Fruit fly (Drosophila melanogaster) whole organism, embryonic: Measurements from ENCODE around the gene CG15263.

ENCODE experiments used
- Aef1 ChIP-seq: fragments of 200-800 bp; sonication (Bioruptor generic); IDR thresholded peaks from 3 replicates; pipeline ENCODE4 v1.3.6; 2022; ENCODE audit warnings: missing biosample characterization, missing genetic modification characterization
- Atf-2 ChIP-seq: fragments of 200-800 bp; sonication (Bioruptor generic); optimal IDR thresholded peaks from 2 replicates; lab custom pipeline; 2016; ENCODE audit warnings: missing biosample characterization, missing genetic modification characterization
- BtbVII ChIP-seq: fragments of 200-800 bp; sonication (Bioruptor generic); optimal IDR thresholded peaks from 3 replicates; lab custom pipeline; 2017; ENCODE audit warnings: missing biosample characterization, mild to moderate bottlenecking, missing genetic modification characterization
- CG10267 ChIP-seq: fragments of 200-800 bp; sonication (Bioruptor generic); optimal IDR thresholded peaks from 2 replicates; lab custom pipeline; 2018; ENCODE audit warnings: missing biosample characterization, mild to moderate bottlenecking, missing genetic modification characterization, moderate library complexity
- CG10462 ChIP-seq: fragments of 200-800 bp; sonication (Bioruptor generic); optimal IDR thresholded peaks from 2 replicates; lab custom pipeline; 2016; ENCODE audit warnings: missing biosample characterization, missing genetic modification characterization
- CG12071 ChIP-seq: fragments of 200-800 bp; sonication (Bioruptor generic); optimal IDR thresholded peaks from 3 replicates; lab custom pipeline; 2018; ENCODE audit warnings: missing biosample characterization, mild to moderate bottlenecking, missing genetic modification characterization
- CG13123 ChIP-seq: fragments of 200-800 bp; sonication (Bioruptor generic); optimal IDR thresholded peaks from 2 replicates; lab custom pipeline; 2016; ENCODE audit warnings: missing biosample characterization, missing genetic modification characterization
- CG14014 ChIP-seq: fragments of 200-800 bp; sonication (Bioruptor generic); IDR thresholded peaks from 2 replicates; pipeline ENCODE4 v1.3.6; 2022; ENCODE audit warnings: missing biosample characterization, missing genetic modification characterization
- CG14965 ChIP-seq: fragments of 200-800 bp; sonication (Bioruptor generic); optimal IDR thresholded peaks from 2 replicates; lab custom pipeline; 2016; ENCODE audit warnings: missing biosample characterization, missing genetic modification characterization, borderline replicate concordance
- CG18476 ChIP-seq: fragments of 200-800 bp; sonication (Bioruptor generic); optimal IDR thresholded peaks from 2 replicates; lab custom pipeline; 2016; ENCODE audit warnings: missing biosample characterization, mild to moderate bottlenecking, missing genetic modification characterization
- CG2116 ChIP-seq: fragments of 200-800 bp; sonication (Bioruptor generic); optimal IDR thresholded peaks from 3 replicates; lab custom pipeline; 2018; ENCODE audit warnings: missing biosample characterization, mild to moderate bottlenecking, missing genetic modification characterization
- CG2712 ChIP-seq: fragments of 200-800 bp; optimal IDR thresholded peaks from 3 replicates; lab custom pipeline; 2019; ENCODE audit warnings: missing biosample characterization, mild to moderate bottlenecking, missing genetic modification characterization, moderate library complexity
- CG30403 ChIP-seq: fragments of 200-800 bp; sonication (Bioruptor generic); optimal IDR thresholded peaks from 3 replicates; lab custom pipeline; 2016; ENCODE audit warnings: missing biosample characterization, missing genetic modification characterization
- CG30431 ChIP-seq: fragments of 200-800 bp; sonication (Bioruptor generic); optimal IDR thresholded peaks from 2 replicates; lab custom pipeline; 2017; ENCODE audit warnings: missing biosample characterization, missing genetic modification characterization
- CG3838 ChIP-seq: fragments of 200-800 bp; sonication (Bioruptor generic); optimal IDR thresholded peaks from 3 replicates; lab custom pipeline; 2016; ENCODE audit warnings: missing biosample characterization, missing genetic modification characterization
- CG43689 ChIP-seq: fragments of 200-800 bp; sonication (Bioruptor generic); IDR thresholded peaks from 2 replicates; pipeline ENCODE4 v1.3.6; 2022; ENCODE audit warnings: missing biosample characterization, missing genetic modification characterization
- CG4854 ChIP-seq: fragments of 200-800 bp; sonication (Bioruptor generic); optimal IDR thresholded peaks from 2 replicates; lab custom pipeline; 2016; ENCODE audit warnings: missing biosample characterization, missing genetic modification characterization, inconsistent platforms
- CG6813 ChIP-seq: fragments of 200-800 bp; sonication (Bioruptor generic); optimal IDR thresholded peaks from 2 replicates; lab custom pipeline; 2017; ENCODE audit warnings: missing biosample characterization, missing genetic modification characterization, mild to moderate bottlenecking, moderate library complexity, missing genetic modification reagents
- CG7928 ChIP-seq: fragments of 200-800 bp; sonication (Bioruptor generic); optimal IDR thresholded peaks from 2 replicates; lab custom pipeline; 2017; ENCODE audit warnings: missing biosample characterization, mild to moderate bottlenecking, missing genetic modification characterization
- CG7963 ChIP-seq: fragments of 200-800 bp; sonication (Bioruptor generic); IDR thresholded peaks from 3 replicates; pipeline ENCODE4 v1.3.6; 2022; ENCODE audit warnings: missing biosample characterization, missing genetic modification characterization; ENCODE audit not compliant: partially characterized antibody
- CrebB ChIP-seq: fragments of 200-800 bp; sonication (Bioruptor generic); optimal IDR thresholded peaks from 3 replicates; lab custom pipeline; 2018; ENCODE audit warnings: missing biosample characterization, mild to moderate bottlenecking, missing genetic modification characterization
- D ChIP-seq, 2 experiments: fragments of 200-800 bp in 1 of 2; fragments of >200 bp in 1 of 2; sonication (Bioruptor generic) in 1 of 2; optimal IDR thresholded peaks; 2 replicates in 1 of 2; 3 replicates in 1 of 2; lab custom pipeline; 2017; ENCODE audit warnings: mild to moderate bottlenecking in 1 of 2, missing biosample characterization in 1 of 2, missing genetic modification characterization in 1 of 2, missing genetic modification reagents in 1 of 2
- D19B ChIP-seq: fragments of 200-800 bp; sonication (Bioruptor generic); optimal IDR thresholded peaks from 2 replicates; lab custom pipeline; 2017; ENCODE audit warnings: missing biosample characterization, mild to moderate bottlenecking, missing genetic modification characterization
- Dfd ChIP-seq, 2 experiments: fragments of >200 bp; optimal IDR thresholded peaks; 2 replicates each; lab custom pipeline; 2017; ENCODE audit warnings: missing biosample characterization in 2 of 2, missing genetic modification characterization in 2 of 2
- GATAe ChIP-seq: fragments of 200-800 bp; sonication (Bioruptor generic); conservative IDR thresholded peaks from 2 replicates; pipeline ENCODE4 v1.3.6; 2022; ENCODE audit warnings: missing biosample characterization, missing genetic modification characterization
- H15 ChIP-seq: fragments of 200-800 bp; sonication (Bioruptor generic); IDR thresholded peaks from 3 replicates; pipeline ENCODE4 v1.3.6; 2022; ENCODE audit warnings: missing biosample characterization, missing genetic modification characterization
- HHEX ChIP-seq: fragments of 200-800 bp; sonication (Bioruptor generic); optimal IDR thresholded peaks from 3 replicates; lab custom pipeline; 2017; ENCODE audit warnings: missing biosample characterization, mild to moderate bottlenecking, missing genetic modification characterization, missing genetic modification reagents
- Hr78 ChIP-seq, 2 experiments: fragments of 200-800 bp in 1 of 2; fragments of >200 bp in 1 of 2; sonication (Bioruptor generic) in 1 of 2; optimal IDR thresholded peaks; 2 replicates each; lab custom pipeline; 2017 to 2019; ENCODE audit warnings: missing biosample characterization in 2 of 2, missing genetic modification characterization in 2 of 2, mild to moderate bottlenecking in 1 of 2, moderate library complexity in 1 of 2
- Mad ChIP-seq: fragments of 200-800 bp; sonication (Bioruptor generic); optimal IDR thresholded peaks from 2 replicates; lab custom pipeline; 2016; ENCODE audit warnings: missing biosample characterization, missing genetic modification characterization
- chn ChIP-seq: fragments of 200-800 bp; sonication (Bioruptor generic); optimal IDR thresholded peaks from 2 replicates; lab custom pipeline; 2016; ENCODE audit warnings: missing biosample characterization, missing genetic modification characterization
- dati ChIP-seq: fragments of 200-800 bp; sonication (Bioruptor generic); IDR thresholded peaks from 2 replicates; pipeline ENCODE4 v1.3.6; 2022; ENCODE audit warnings: missing biosample characterization, missing genetic modification characterization
- disco-r ChIP-seq: fragments of 200-800 bp; sonication (Bioruptor generic); optimal IDR thresholded peaks from 2 replicates; lab custom pipeline; 2016; ENCODE audit warnings: missing biosample characterization, missing genetic modification characterization
- her ChIP-seq: fragments of 200-800 bp; sonication (Bioruptor generic); optimal IDR thresholded peaks from 2 replicates; lab custom pipeline; 2016; ENCODE audit warnings: missing biosample characterization, missing genetic modification characterization
- kay ChIP-seq: fragments of 200-800 bp; sonication (Bioruptor generic); optimal IDR thresholded peaks from 2 replicates; lab custom pipeline; 2016; ENCODE audit warnings: missing biosample characterization, missing genetic modification characterization
- kni ChIP-seq: fragments of 200-800 bp; sonication (Bioruptor generic); optimal IDR thresholded peaks from 3 replicates; lab custom pipeline; 2017; ENCODE audit warnings: mild to moderate bottlenecking, missing biosample characterization, missing genetic modification reagents, missing genetic modification characterization
- lab ChIP-seq: fragments of 200-800 bp; sonication (Bioruptor generic); optimal IDR thresholded peaks from 3 replicates; lab custom pipeline; 2017; ENCODE audit warnings: missing biosample characterization, missing genetic modification characterization, mild to moderate bottlenecking, moderate library complexity, missing genetic modification reagents
- mam ChIP-seq: fragments of 200-800 bp; sonication (Bioruptor generic); optimal IDR thresholded peaks from 3 replicates; lab custom pipeline; 2016; ENCODE audit warnings: missing biosample characterization, missing genetic modification characterization
- mld ChIP-seq: fragments of 200-800 bp; sonication (Bioruptor generic); IDR thresholded peaks from 3 replicates; pipeline ENCODE4 v1.3.6; 2022; ENCODE audit warnings: missing biosample characterization, missing genetic modification characterization; ENCODE audit not compliant: partially characterized antibody
- nerfin-2 ChIP-seq: fragments of 200-800 bp; sonication (Bioruptor generic); IDR thresholded peaks from 2 replicates; pipeline ENCODE4 v1.3.6; 2022; ENCODE audit warnings: missing biosample characterization, missing genetic modification characterization; ENCODE audit not compliant: partially characterized antibody
- phol ChIP-seq: fragments of 200-800 bp; sonication (Bioruptor generic); optimal IDR thresholded peaks from 3 replicates; lab custom pipeline; 2018; ENCODE audit warnings: missing biosample characterization, mild to moderate bottlenecking, missing genetic modification characterization, moderate library complexity
- rib ChIP-seq: fragments of 200-800 bp; sonication (Bioruptor generic); IDR thresholded peaks from 2 replicates; pipeline ENCODE4 v1.3.6; 2022; ENCODE audit warnings: missing biosample characterization, missing genetic modification characterization
- run ChIP-seq: fragments of 200-800 bp; sonication (Bioruptor generic); optimal IDR thresholded peaks from 3 replicates; lab custom pipeline; 2018; ENCODE audit warnings: missing biosample characterization, mild to moderate bottlenecking, missing genetic modification characterization
- salm ChIP-seq: fragments of 200-800 bp; sonication (Bioruptor generic); optimal IDR thresholded peaks from 2 replicates; lab custom pipeline; 2018; ENCODE audit warnings: missing biosample characterization, mild to moderate bottlenecking, missing genetic modification characterization
- scrt ChIP-seq: fragments of 200-800 bp; sonication (Bioruptor generic); optimal IDR thresholded peaks from 2 replicates; lab custom pipeline; 2018; ENCODE audit warnings: missing biosample characterization, mild to moderate bottlenecking, missing genetic modification characterization, moderate library complexity
- tgo ChIP-seq: fragments of 200-800 bp; sonication (Bioruptor generic); IDR thresholded peaks from 3 replicates; pipeline ENCODE4 v1.3.6; 2022; ENCODE audit warnings: missing biosample characterization, missing genetic modification characterization
- wek ChIP-seq: fragments of 200-800 bp; sonication (Bioruptor generic); optimal IDR thresholded peaks from 3 replicates; lab custom pipeline; 2018; ENCODE audit warnings: missing biosample characterization, mild to moderate bottlenecking, missing genetic modification characterization, moderate library complexity
- wor ChIP-seq: fragments of 200-800 bp; sonication (Bioruptor generic); IDR thresholded peaks from 2 replicates; pipeline ENCODE4 v1.3.6; 2022; ENCODE audit warnings: missing biosample characterization, missing genetic modification characterization
- zf30C ChIP-seq: fragments of 200-800 bp; sonication (Bioruptor generic); optimal IDR thresholded peaks from 3 replicates; lab custom pipeline; 2018; ENCODE audit warnings: missing biosample characterization, mild to moderate bottlenecking, missing genetic modification characterization

Gene CG15263

DNA sequence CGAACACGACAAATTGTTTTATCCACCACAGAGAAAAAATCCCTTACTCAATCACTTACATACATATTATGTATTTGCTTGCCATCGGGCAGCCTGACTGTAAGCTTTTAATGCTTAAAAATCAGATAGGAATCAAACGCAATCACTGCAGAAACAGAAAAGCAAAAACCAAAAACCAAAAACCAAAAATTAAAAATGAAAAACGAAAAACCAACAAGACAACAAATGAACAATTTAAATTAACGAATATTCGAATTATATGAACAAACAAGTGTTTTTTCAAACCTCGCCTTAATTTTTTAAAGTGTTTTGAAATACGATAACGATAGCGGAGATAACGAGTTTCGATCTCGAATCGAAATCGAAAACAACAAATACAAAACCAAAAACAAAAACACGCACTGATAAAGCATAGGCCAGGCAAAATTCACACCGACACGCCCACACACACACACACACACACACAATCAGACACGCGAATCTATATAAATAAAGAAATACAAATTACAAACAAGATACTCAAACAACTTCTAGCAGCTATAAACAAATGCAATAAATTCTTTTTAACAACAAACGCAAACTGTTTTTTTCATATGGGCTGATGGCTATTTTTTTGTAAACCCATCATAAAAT, 30.5 kb upstream of the CG15263 start (continued):
- peak; percentile 2 for TF ChIP-seq her
- peak; percentile 68 for TF ChIP-seq CG30403 (GFP tag; lab: Kevin White, UChicago)
- TF ChIP-seq D19B (GFP tag; lab: Kevin White, UChicago): peak; percentile 10
- peak; percentile 72 for TF ChIP-seq HHEX
- TF ChIP-seq dati: 0 out of 2 replicates have a peak, but pooled peaks have one; percentile 30
- TF ChIP-seq CG10267 (tag; lab: Kevin White, UChicago): no peak
- no peak for TF ChIP-seq CrebB
- no peak for TF ChIP-seq salm (tag; lab: Kevin White, UChicago)
- no peak for TF ChIP-seq wek
- peak; percentile 23 for TF ChIP-seq scrt (GFP tag; lab: Kevin White, UChicago)
- TF ChIP-seq CG12071 (GFP tag; lab: Kevin White, UChicago): no peak
- peak; percentile 1 for TF ChIP-seq chn (GFP tag; lab: Kevin White, UChicago)
- no peak for TF ChIP-seq Dfd (GFP tag; optimal IDR thresholded peaks at IDR 0.05; lab: Kevin White, UChicago)
- no peak for TF ChIP-seq CG14014
- TF ChIP-seq CG3838 (GFP tag; lab: Kevin White, UChicago): no peak
- peak; percentile 55 for TF ChIP-seq phol (tag; lab: Kevin White, UChicago)
- TF ChIP-seq Hr78 (GFP tag; optimal IDR thresholded peaks at IDR 0.05; lab: Kevin White, UChicago): no peak
- TF ChIP-seq CG7928 (GFP tag; lab: Kevin White, UChicago): no peak
- no peak for TF ChIP-seq CG43689 (GFP tag; lab: Robert Waterston, UW)
- TF ChIP-seq GATAe (GFP tag; lab: Robert Waterston, UW): peak; percentile 91
- TF ChIP-seq CG30431 (GFP tag; lab: Kevin White, UChicago): no peak
- no peak for TF ChIP-seq disco-r (GFP tag; lab: Kevin White, UChicago)
- no peak for TF ChIP-seq CG6813 (GFP tag; lab: Kevin White, UChicago)
- TF ChIP-seq mld (GFP tag; lab: Robert Waterston, UW): no peak
- TF ChIP-seq Atf-2 (GFP tag; lab: Kevin White, UChicago): no peak
- no peak for TF ChIP-seq CG4854 (GFP tag; lab: Kevin White, UChicago)
- 0 out of 2 replicates have a peak, but pooled peaks have one; percentile 14 for TF ChIP-seq nerfin-2 (GFP tag; lab: Robert Waterston, UW)
- TF ChIP-seq wor: peak; percentile 40; the same call in 1 of the 2 replicates
- peak; percentile 57 for TF ChIP-seq CG2712
- TF ChIP-seq lab (GFP tag; lab: Kevin White, UChicago): peak; percentile 71
- TF ChIP-seq CG2116: no peak
- TF ChIP-seq CG10462 (GFP tag; lab: Kevin White, UChicago): no peak
- TF ChIP-seq run (tag; lab: Kevin White, UChicago): no peak
- TF ChIP-seq kni (GFP tag; lab: Kevin White, UChicago): no peak
- TF ChIP-seq kay: peak; percentile 17
- TF ChIP-seq CG13123 (GFP tag; lab: Kevin White, UChicago): no peak
- peak; percentile 56; the same call in 2 of the 3 replicates for TF ChIP-seq tgo (GFP tag; lab: Robert Waterston, UW)
- no peak for TF ChIP-seq CG7963
- peak; percentile 50 for TF ChIP-seq zf30C (GFP tag; lab: Kevin White, UChicago)
- TF ChIP-seq D (optimal IDR thresholded peaks at IDR 0.05; lab: Kevin White, UChicago): no peak
- TF ChIP-seq D (GFP tag; optimal IDR thresholded peaks at IDR 0.05; lab: Kevin White, UChicago): no peak
- TF ChIP-seq H15 (GFP tag; lab: Robert Waterston, UW): 0 out of 3 replicates have a peak, but pooled peaks have one; percentile 19
- no peak for TF ChIP-seq CG14965
- TF ChIP-seq BtbVII: no peak
- TF ChIP-seq CG18476 (GFP tag; lab: Kevin White, UChicago): peak; percentile 21
- no peak for TF ChIP-seq rib (GFP tag; lab: Robert Waterston, UW)
- no peak for TF ChIP-seq Mad (GFP tag; lab: Kevin White, UChicago)
- peak; percentile 42 for TF ChIP-seq mam
- peak; percentile 70 for TF ChIP-seq Aef1 (GFP tag; lab: Robert Waterston, UW)
